Fruit fly (Drosophila melanogaster) whole organism, prepupa: ENCODE measurements around the gene lky.
"Not testable (repeated sequence)": the region's sequence is repeated elsewhere in the genome, so short reads cannot be mapped to it uniquely, and the experiment has no call there.

Experiments used
- CG1621 ChIP-seq: fragments of 200-800 bp; sonication (Bioruptor generic); optimal IDR thresholded peaks from 3 replicates; lab custom pipeline; 2018; ENCODE audit warnings: missing biosample characterization, mild to moderate bottlenecking, missing genetic modification characterization
- CG34406 ChIP-seq: fragments of 200-800 bp; sonication (Bioruptor generic); optimal IDR thresholded peaks from 3 replicates; lab custom pipeline; 2016; ENCODE audit warnings: missing biosample characterization, missing genetic modification characterization
- CG3919 ChIP-seq: fragments of 200-800 bp; sonication (Bioruptor generic); optimal IDR thresholded peaks from 3 replicates; lab custom pipeline; 2016; ENCODE audit warnings: missing biosample characterization, missing genetic modification characterization
- cyc ChIP-seq: fragments of 200-800 bp; sonication (Bioruptor generic); optimal IDR thresholded peaks from 3 replicates; lab custom pipeline; 2016; ENCODE audit warnings: missing biosample characterization, missing genetic modification characterization
- dac ChIP-seq: fragments of 200-800 bp; sonication (Bioruptor generic); optimal IDR thresholded peaks from 2 replicates; lab custom pipeline; 2017; ENCODE audit warnings: missing biosample characterization, mild to moderate bottlenecking, missing genetic modification characterization
- lz ChIP-seq: fragments of 200-800 bp; sonication (Bioruptor generic); optimal IDR thresholded peaks from 3 replicates; lab custom pipeline; 2016; ENCODE audit warnings: missing biosample characterization, missing genetic modification characterization

Gene lky

dm6 chrX:19958242-19958641 lies 43.7 kb downstream of the lky start, which contains the start of gene CG43784:
CG43784 (minus strand) TSS chrX:19958342.
- TF ChIP-seq CG1621 (tag; lab: Kevin White, UChicago); cyc (GFP tag; lab: Kevin White, UChicago); CG34406 (GFP tag; lab: Kevin White, UChicago): not testable (repeated sequence)

dm6 chrX:19953508-19953907 lies 48.4 kb downstream of the lky start, which contains the start of gene CG45494:
CG45494 (minus strand) TSS chrX:19953608.
- TF ChIP-seq lz, CG3919, dac (GFP tag; lab: Kevin White, UChicago): not testable (repeated sequence)
- TF ChIP-seq, all 60 proteins: peak for 0; not testable (repeated sequence) for 60
